Fruit fly (Drosophila melanogaster) S2 (cell line): ENCODE data around the gene yl.

Experiments
- CG8478 ChIP-seq: fragments of >200 bp; optimal IDR thresholded peaks from 2 replicates; lab custom pipeline; 2018
- CTCF ChIP-seq, 2 experiments: fragments of >200 bp; optimal IDR thresholded peaks; 2 replicates each; lab custom pipeline; 2018

dm6 chrX:14174456-14174855 lies 18.6 kb upstream of the yl start, which contains the start of gene CG1368:
- TF ChIP-seq CG8478 (lab: Kevin White, UChicago), result no peak
- no peak for TF ChIP-seq CTCF (optimal IDR thresholded peaks at IDR 0.05; lab: Kevin White, UChicago)
